Worm (Caenorhabditis elegans): ENCODE data around the gene R04B3.3.

- no peak for TF ChIP-seq egl-27 (tag; optimal IDR thresholded peaks at IDR 0.05)
- TF ChIP-seq unc-39 (tag; optimal IDR thresholded peaks at IDR 0.05) = no peak
Observed at ce11 chrX:2430317-2430716, 45.5 kb downstream of the R04B3.3 start.

All from whole organism, L3 larva.